Worm (Caenorhabditis elegans) whole organism, L1 larva: ENCODE data around the gene F18A1.1.

ENCODE experiments used
- C16A3.4 ChIP-seq: fragments of 150-350 bp; optimal IDR thresholded peaks from 2 replicates; lab custom pipeline; 2014; ENCODE audit warnings: missing biosample characterization, missing genetic modification characterization
- C34B4.2 ChIP-seq: sonication (generic microtip); optimal IDR thresholded peaks from 2 replicates; lab custom pipeline; 2017; ENCODE audit warnings: mild to moderate bottlenecking, missing genetic modification characterization, missing compliant biosample characterization
- F16B12.6 ChIP-seq: fragments of 150-350 bp; optimal IDR thresholded peaks from 2 replicates; lab custom pipeline; 2014; ENCODE audit warnings: missing biosample characterization, missing genetic modification characterization
- aly-2 ChIP-seq: fragments of 150-350 bp; optimal IDR thresholded peaks from 2 replicates; lab custom pipeline; 2014; ENCODE audit warnings: missing biosample characterization, missing genetic modification characterization
- blmp-1 ChIP-seq: fragments of 150-350 bp; optimal IDR thresholded peaks from 2 replicates; lab custom pipeline; 2014; ENCODE audit warnings: missing biosample characterization, missing genetic modification characterization
- ceh-8 ChIP-seq: fragments of 200-800 bp; sonication (Bioruptor generic); optimal IDR thresholded peaks from 2 replicates; lab custom pipeline; 2018; ENCODE audit warnings: mild to moderate bottlenecking, missing genetic modification characterization, moderate library complexity, missing compliant biosample characterization
- dpl-1 ChIP-seq, 3 experiments: fragments of 150-350 bp in 2 of 3; sonication (generic microtip) in 1 of 3; optimal IDR thresholded peaks; 2 replicates each; lab custom pipeline; 2014 to 2017; ENCODE audit warnings: missing biosample characterization in 3 of 3, missing genetic modification characterization in 3 of 3, missing genetic modification reagents in 3 of 3
- efl-1 ChIP-seq, 4 experiments: fragments of 150-350 bp; optimal IDR thresholded peaks in 3 of 4; peaks in 1 of 4; 1 replicate in 1 of 4; 2 replicates in 3 of 4; lab custom pipeline; 2014; ENCODE audit warnings: missing biosample characterization in 2 of 4, missing genetic modification characterization in 2 of 4, missing genetic modification reagents in 2 of 4
- egl-13 ChIP-seq: sonication (generic microtip); optimal IDR thresholded peaks from 2 replicates; lab custom pipeline; 2016; ENCODE audit warnings: missing genotype, missing genetic modification reagents, missing genetic modification characterization, missing compliant biosample characterization
- elt-2 ChIP-seq: sonication (generic microtip); optimal IDR thresholded peaks from 2 replicates; lab custom pipeline; 2016; ENCODE audit warnings: missing genetic modification characterization, mild to moderate bottlenecking, inconsistent platforms, missing compliant biosample characterization, missing genetic modification reagents
- ets-5 ChIP-seq: fragments of 200-800 bp; sonication (Bioruptor generic); IDR thresholded peaks from 2 replicates; pipeline ENCODE4 v1.3.6; 2022; ENCODE audit warnings: missing genetic modification characterization, missing compliant biosample characterization
- fkh-4 ChIP-seq: sonication (generic microtip); optimal IDR thresholded peaks from 2 replicates; lab custom pipeline; 2016; ENCODE audit warnings: missing compliant biosample characterization, missing genetic modification characterization, borderline replicate concordance
- fkh-8 ChIP-seq: sonication (generic microtip); optimal IDR thresholded peaks from 2 replicates; lab custom pipeline; 2016; ENCODE audit warnings: mild to moderate bottlenecking, missing genetic modification characterization, missing compliant biosample characterization
- fos-1 ChIP-seq: fragments of 150-350 bp; optimal IDR thresholded peaks from 2 replicates; lab custom pipeline; 2014; ENCODE audit warnings: missing biosample characterization, missing genetic modification characterization
- hlh-4 ChIP-seq: sonication (generic microtip); optimal IDR thresholded peaks from 2 replicates; lab custom pipeline; 2016; ENCODE audit warnings: mild to moderate bottlenecking, missing genetic modification characterization, missing compliant biosample characterization
- hpl-2 ChIP-seq: fragments of 150-350 bp; optimal IDR thresholded peaks from 2 replicates; lab custom pipeline; 2014; ENCODE audit warnings: missing biosample characterization, missing genetic modification reagents, missing genetic modification characterization
- jun-1 ChIP-seq: fragments of 150-350 bp; optimal IDR thresholded peaks from 2 replicates; lab custom pipeline; 2014; ENCODE audit warnings: missing biosample characterization, missing genetic modification reagents, missing genetic modification characterization
- lin-14 ChIP-seq: fragments of 200-800 bp; sonication (Bioruptor generic); optimal IDR thresholded peaks from 2 replicates; lab custom pipeline; 2018; ENCODE audit warnings: mild to moderate bottlenecking, missing genetic modification characterization, moderate library complexity, missing compliant biosample characterization
- lin-35 ChIP-seq, 2 experiments: fragments of 150-350 bp; optimal IDR thresholded peaks; 2 replicates each; lab custom pipeline; 2014; ENCODE audit warnings: missing biosample characterization in 2 of 2, missing genetic modification characterization in 2 of 2, missing genetic modification reagents in 2 of 2
- lir-3 ChIP-seq: sonication (generic microtip); optimal IDR thresholded peaks from 2 replicates; lab custom pipeline; 2016; ENCODE audit warnings: mild to moderate bottlenecking, missing genetic modification characterization, moderate library complexity, missing compliant biosample characterization; ENCODE audit not compliant: poor library complexity
- lsy-2 ChIP-seq, 2 experiments: fragments of 150-350 bp; optimal IDR thresholded peaks; 2 replicates each; lab custom pipeline; 2014; ENCODE audit warnings: missing biosample characterization in 2 of 2, missing genetic modification characterization in 2 of 2
- mdl-1 ChIP-seq, 2 experiments: fragments of 150-350 bp; optimal IDR thresholded peaks; 2 replicates each; lab custom pipeline; 2014 to 2017; ENCODE audit warnings: missing biosample characterization in 2 of 2, missing genetic modification characterization in 2 of 2, inconsistent platforms in 1 of 2
- mep-1 ChIP-seq: fragments of 150-350 bp; optimal IDR thresholded peaks from 2 replicates; lab custom pipeline; 2014; ENCODE audit warnings: missing biosample characterization, missing genetic modification characterization
- nhr-20 ChIP-seq: sonication (generic microtip); optimal IDR thresholded peaks from 2 replicates; lab custom pipeline; 2016; ENCODE audit warnings: mild to moderate bottlenecking, missing genetic modification characterization, missing compliant biosample characterization
- nhr-71 ChIP-seq: sonication (generic microtip); optimal IDR thresholded peaks from 2 replicates; lab custom pipeline; 2016; ENCODE audit warnings: mild to moderate bottlenecking, missing genetic modification characterization, moderate library complexity, missing compliant biosample characterization
- nhr-85 ChIP-seq: sonication (generic microtip); peaks from one replicate; lab custom pipeline; 2016; ENCODE audit warnings: missing genetic modification characterization, inconsistent platforms, missing compliant biosample characterization
- pag-3 ChIP-seq: sonication (generic microtip); optimal IDR thresholded peaks from 2 replicates; lab custom pipeline; 2017; ENCODE audit warnings: missing genetic modification characterization, mild to moderate bottlenecking, missing compliant biosample characterization, antibody characterized with exemption, borderline replicate concordance; ENCODE audit not compliant: insufficient read depth
- pqm-1 ChIP-seq: sonication (generic microtip); optimal IDR thresholded peaks from 3 replicates; lab custom pipeline; 2017; ENCODE audit warnings: missing biosample characterization, missing genetic modification characterization
- rnt-1 ChIP-seq: sonication (generic microtip); optimal IDR thresholded peaks from 2 replicates; lab custom pipeline; 2016; ENCODE audit warnings: mild to moderate bottlenecking, missing genetic modification characterization, moderate library complexity, missing compliant biosample characterization
- snu-23 ChIP-seq: sonication (generic microtip); optimal IDR thresholded peaks from 2 replicates; lab custom pipeline; 2016; ENCODE audit warnings: missing genetic modification characterization, missing compliant biosample characterization
- sox-4 ChIP-seq: sonication (generic microtip); optimal IDR thresholded peaks from 2 replicates; lab custom pipeline; 2016; ENCODE audit warnings: missing genetic modification characterization, missing compliant biosample characterization
- sup-37 ChIP-seq: fragments of 200-800 bp; sonication (Bioruptor generic); optimal IDR thresholded peaks from 2 replicates; lab custom pipeline; 2018; ENCODE audit warnings: mild to moderate bottlenecking, missing genetic modification characterization, missing compliant biosample characterization
- swsn-7 ChIP-seq: sonication (generic microtip); optimal IDR thresholded peaks from 2 replicates; lab custom pipeline; 2016; ENCODE audit warnings: missing genetic modification characterization, missing compliant biosample characterization
- unc-30 ChIP-seq: sonication (generic microtip); optimal IDR thresholded peaks from 2 replicates; lab custom pipeline; 2017; ENCODE audit warnings: missing biosample characterization, missing genetic modification characterization
- unc-98 ChIP-seq: fragments of 200-800 bp; sonication (Bioruptor generic); IDR thresholded peaks from 2 replicates; pipeline ENCODE4 v1.3.6; 2022; ENCODE audit warnings: missing genetic modification characterization, missing compliant biosample characterization
- ztf-11 ChIP-seq, 2 experiments: sonication (generic microtip); optimal IDR thresholded peaks; 2 replicates each; lab custom pipeline; 2016 to 2017; ENCODE audit warnings: missing genetic modification characterization in 2 of 2, missing biosample characterization in 1 of 2, missing compliant biosample characterization in 1 of 2

Gene F18A1.1

ce11 chrII:7642016-7642653, 42.6 kb upstream of the F18A1.1 start (continued):
- peak; percentile 70 for TF ChIP-seq rnt-1 (tag; lab: Kevin White, UChicago)
- TF ChIP-seq nhr-20 (tag; lab: Kevin White, UChicago): peak; percentile 67
- peak; percentile 16 for TF ChIP-seq ceh-8
- no peak for TF ChIP-seq ets-5 (GFP tag; lab: Robert Waterston, UW)
- TF ChIP-seq snu-23 (GFP tag; lab: Kevin White, UChicago): peak; percentile 80
- TF ChIP-seq aly-2: no peak
- no peak for TF ChIP-seq unc-30 (tag; lab: Kevin White, UChicago)
- peak; percentile 95 for TF ChIP-seq lin-14 (GFP tag; lab: Kevin White, UChicago)

ce11 chrII:7643214-7643613, 41.5 kb upstream of the F18A1.1 start:
- no peak for TF ChIP-seq hpl-2 (GFP tag; lab: Kevin White, UChicago)
- no peak for TF ChIP-seq efl-1 (optimal IDR thresholded peaks at IDR 0.05; lab: Kevin White, UChicago)
- peak in 1 of 2 experiments; percentile 64 for TF ChIP-seq efl-1 (GFP tag; optimal IDR thresholded peaks at IDR 0.05 in 1 of 2; lab: Kevin White, UChicago)
- TF ChIP-seq, all 84 proteins: peak for 1

DNA sequence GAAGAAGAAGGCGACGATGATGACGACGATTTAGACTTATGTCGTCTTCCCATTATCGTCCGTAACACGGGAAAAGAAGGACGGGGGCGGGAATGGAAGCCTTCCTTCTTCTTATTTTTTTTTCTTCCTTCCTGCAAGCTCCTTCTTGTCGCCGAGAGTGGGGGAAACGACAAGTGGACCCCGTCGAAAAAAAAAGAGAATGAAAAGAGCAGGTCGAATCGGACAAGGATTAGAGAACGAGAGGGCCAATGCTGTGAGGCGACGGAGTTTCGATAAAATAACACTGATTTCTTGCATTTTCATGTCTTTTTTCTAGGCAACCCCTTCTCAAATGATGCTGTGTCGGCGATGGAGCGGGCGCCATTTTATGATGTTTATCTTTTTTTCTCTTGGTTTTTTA, 33.5 kb upstream of the F18A1.1 start, which contains the start of gene pde-4:
TSS of gene pde-4 (minus strand) at position 76 of the 400 bp plus-strand sequence.
- peak; percentile 59 for TF ChIP-seq lin-14 (GFP tag; lab: Kevin White, UChicago)
- TF ChIP-seq fkh-4: no peak
- no peak for TF ChIP-seq sup-37 (GFP tag; lab: Kevin White, UChicago)
- TF ChIP-seq C16A3.4: no peak
- TF ChIP-seq snu-23 (GFP tag; lab: Kevin White, UChicago): no peak

ce11 chrII:7662008-7662686, 22.5 kb upstream of the F18A1.1 start, which contains the start of gene alfa-1:
Gene alfa-1 (minus strand): TSS chrII:7662522.
- TF ChIP-seq elt-2 (tag; lab: Kevin White, UChicago): peak; percentile 46
- TF ChIP-seq fos-1 (tag; lab: Kevin White, UChicago): peak; percentile 25
- TF ChIP-seq ztf-11 (tag; optimal IDR thresholded peaks at IDR 0.05; lab: Kevin White, UChicago): no peak
- no peak for TF ChIP-seq egl-13 (tag; lab: Kevin White, UChicago)
- TF ChIP-seq fkh-8 (tag; lab: Kevin White, UChicago): no peak
- peak; percentile 7 for TF ChIP-seq F16B12.6 (tag; lab: Kevin White, UChicago)
- peak; percentile 41 for TF ChIP-seq snu-23 (GFP tag; lab: Kevin White, UChicago)
- peak; percentile 6 for TF ChIP-seq nhr-20 (tag; lab: Kevin White, UChicago)
- TF ChIP-seq dpl-1 (GFP tag; optimal IDR thresholded peaks at IDR 0.05; lab: Kevin White, UChicago): peak; percentile 8 to 31 (median 17)
- no peak for TF ChIP-seq swsn-7
- no peak for TF ChIP-seq sox-4 (tag; lab: Kevin White, UChicago)
- TF ChIP-seq pag-3 (tag; lab: Kevin White, UChicago): no peak
- peak; percentile 27 to 39 for TF ChIP-seq lin-35 (GFP tag; optimal IDR thresholded peaks at IDR 0.05; lab: Kevin White, UChicago)
- no peak for TF ChIP-seq C34B4.2 (tag; lab: Kevin White, UChicago)
- peak; percentile 8 for TF ChIP-seq lir-3 (tag; lab: Kevin White, UChicago)
- no peak for TF ChIP-seq pqm-1
- TF ChIP-seq rnt-1 (tag; lab: Kevin White, UChicago): peak; percentile 46
- TF ChIP-seq efl-1 (optimal IDR thresholded peaks at IDR 0.05; lab: Kevin White, UChicago): peak in 1 of 2 experiments; percentile 5
- TF ChIP-seq efl-1 (GFP tag; optimal IDR thresholded peaks at IDR 0.05 in 1 of 2; lab: Kevin White, UChicago): peak in 1 of 2 experiments; percentile 30
- TF ChIP-seq unc-98: no peak
- no peak for TF ChIP-seq hlh-4 (tag; lab: Kevin White, UChicago)
- peak; percentile 54 for TF ChIP-seq mep-1 (tag; lab: Kevin White, UChicago)
- peak; percentile 25 for TF ChIP-seq nhr-71 (tag; lab: Kevin White, UChicago)
- TF ChIP-seq lsy-2 (tag; optimal IDR thresholded peaks at IDR 0.05; lab: Kevin White, UChicago): peak in 1 of 2 experiments; percentile 36
- TF ChIP-seq mdl-1 (tag; optimal IDR thresholded peaks at IDR 0.05; lab: Kevin White, UChicago): peak in 1 of 2 experiments; percentile 16
- TF ChIP-seq nhr-85: peak; percentile 53
- peak; percentile 74 for TF ChIP-seq lin-14 (GFP tag; lab: Kevin White, UChicago)
- TF ChIP-seq jun-1 (tag; lab: Kevin White, UChicago): peak; percentile 0
- TF ChIP-seq blmp-1 (tag; lab: Kevin White, UChicago): peak; percentile 55
- TF ChIP-seq unc-30 (tag; lab: Kevin White, UChicago): no peak
